Fruit fly (Drosophila melanogaster): ENCODE data around the gene SdhD.
A peak's percentile ranks its signal among the peaks of the same experiment; 100 is the strongest.

Gene SdhD

dm6 chr3R:23713901-23714300 is 46.5 kb downstream of the SdhD start (continued):
- no peak for TF ChIP-seq exex (tag; optimal IDR thresholded peaks at IDR 0.05)
- no peak for TF ChIP-seq CG34376 (GFP tag; optimal IDR thresholded peaks at IDR 0.05)
- no peak for TF ChIP-seq peb (GFP tag; IDR thresholded peaks at IDR 0.05)
- peak; percentile 55 for TF ChIP-seq CG2875 (GFP tag; optimal IDR thresholded peaks at IDR 0.05)
- TF ChIP-seq pan (optimal IDR thresholded peaks at IDR 0.05): no peak
- TF ChIP-seq pan (GFP tag; optimal IDR thresholded peaks at IDR 0.05 in 1 of 2, IDR thresholded peaks at IDR 0.05 in 1 of 2): peak in 1 of 2 experiments; percentile 64
- TF ChIP-seq Dfd (GFP tag; optimal IDR thresholded peaks at IDR 0.05): no peak
- TF ChIP-seq CG12071 (GFP tag; optimal IDR thresholded peaks at IDR 0.05): no peak
- peak; percentile 56 for TF ChIP-seq NC2β (GFP tag; optimal IDR thresholded peaks at IDR 0.05)
- TF ChIP-seq CG10654 (GFP tag; optimal IDR thresholded peaks at IDR 0.05): peak; percentile 56
- no peak for TF ChIP-seq luna (GFP tag; optimal IDR thresholded peaks at IDR 0.05)
- TF ChIP-seq HmgZ (tag; optimal IDR thresholded peaks at IDR 0.05): no peak
- peak; percentile 49 for TF ChIP-seq lilli (GFP tag; optimal IDR thresholded peaks at IDR 0.05)
- no peak for TF ChIP-seq CG8281 (tag; optimal IDR thresholded peaks at IDR 0.05)
- TF ChIP-seq Med (GFP tag): no peak
- peak; percentile 27; the same call in 1 of the 2 replicates for TF ChIP-seq CG43689 (GFP tag; IDR thresholded peaks at IDR 0.05)
- peak; percentile 50 for TF ChIP-seq E2f1 (GFP tag; IDR thresholded peaks at IDR 0.05)
- no peak; the same call in 1 of the 2 replicates for TF ChIP-seq GATAe (GFP tag; conservative IDR thresholded peaks at IDR 0.05)
- no peak for TF ChIP-seq odd (GFP tag; optimal IDR thresholded peaks at IDR 0.05)
- peak; percentile 51 for TF ChIP-seq Dad (GFP tag; optimal IDR thresholded peaks at IDR 0.05)
- TF ChIP-seq CG2129 (GFP tag; IDR thresholded peaks at IDR 0.05; ENCODE audit: partially characterized antibody): no peak
- peak; percentile 50 for TF ChIP-seq Fer3 (tag; optimal IDR thresholded peaks at IDR 0.05)
- TF ChIP-seq Mad (GFP tag; optimal IDR thresholded peaks at IDR 0.05): peak; percentile 62
- 0 out of 2 replicates have a peak, but pooled peaks have one; percentile 13 for TF ChIP-seq aop (GFP tag; IDR thresholded peaks at IDR 0.05)
- TF ChIP-seq Ets97D (GFP tag; optimal IDR thresholded peaks at IDR 0.05): no peak
- no peak for TF ChIP-seq Kr (GFP tag; optimal IDR thresholded peaks at IDR 0.05)
- TF ChIP-seq CG4730 (GFP tag; IDR thresholded peaks at IDR 0.05): 0 out of 2 replicates have a peak, but pooled peaks have one; percentile 15
- TF ChIP-seq pita (GFP tag; optimal IDR thresholded peaks at IDR 0.05): no peak
- TF ChIP-seq CG7839 (tag; optimal IDR thresholded peaks at IDR 0.05): peak; percentile 63
- no peak for TF ChIP-seq bbx (GFP tag; IDR thresholded peaks at IDR 0.05; ENCODE audit: partially characterized antibody)
- peak; percentile 15 for TF ChIP-seq CG8290 (GFP tag; optimal IDR thresholded peaks at IDR 0.05)
- TF ChIP-seq CG8290 (tag; optimal IDR thresholded peaks at IDR 0.05): peak in 1 of 2 experiments; percentile 59
- TF ChIP-seq Mes4 (GFP tag; optimal IDR thresholded peaks at IDR 0.05): peak; percentile 43
- no peak for TF ChIP-seq danr (GFP tag; IDR thresholded peaks at IDR 0.05)
- no peak for TF ChIP-seq CG15073 (GFP tag; optimal IDR thresholded peaks at IDR 0.05)
- TF ChIP-seq ATbp (GFP tag; optimal IDR thresholded peaks at IDR 0.05): peak; percentile 59
- TF ChIP-seq CG2202 (tag; optimal IDR thresholded peaks at IDR 0.05): peak; percentile 29
- TF ChIP-seq br (optimal IDR thresholded peaks at IDR 0.05): no peak
- peak; percentile 41 for TF ChIP-seq sqz (GFP tag; optimal IDR thresholded peaks at IDR 0.05)
- TF ChIP-seq CG30431 (GFP tag; optimal IDR thresholded peaks at IDR 0.05): peak; percentile 48
- no peak for TF ChIP-seq sna (GFP tag; IDR thresholded peaks at IDR 0.05; ENCODE audit: partially characterized antibody)
- TF ChIP-seq disco-r (GFP tag; optimal IDR thresholded peaks at IDR 0.05): peak; percentile 0
- no peak for TF ChIP-seq CG30020 (tag; optimal IDR thresholded peaks at IDR 0.05)
- peak; percentile 20 for TF ChIP-seq mam (GFP tag; optimal IDR thresholded peaks at IDR 0.05)
- no peak for TF ChIP-seq abd-A (tag; optimal IDR thresholded peaks at IDR 0.05)
- TF ChIP-seq chm (GFP tag; IDR thresholded peaks at IDR 0.05): peak; percentile 58; the same call in 1 of the 2 replicates
- peak; percentile 58 for TF ChIP-seq CG17385 (GFP tag; optimal IDR thresholded peaks at IDR 0.05)
- TF ChIP-seq CG13296 (GFP tag; optimal IDR thresholded peaks at IDR 0.05): peak; percentile 11
- no peak for TF ChIP-seq CG10543 (GFP tag; optimal IDR thresholded peaks at IDR 0.05)
- TF ChIP-seq shn (GFP tag; optimal IDR thresholded peaks at IDR 0.05): no peak
- TF ChIP-seq salm (tag; optimal IDR thresholded peaks at IDR 0.05): peak; percentile 56
- TF ChIP-seq CG6272 (GFP tag; IDR thresholded peaks at IDR 0.05): no peak

Measured in whole organism, embryonic.